Worm (Caenorhabditis elegans) whole organism, early embryonic: ENCODE measurements around the gene chil-8.

ENCODE experiments used
- F13C5.2 ChIP-seq: sonication (generic microtip); optimal IDR thresholded peaks from 2 replicates; lab custom pipeline; 2017; ENCODE audit warnings: mild to moderate bottlenecking, missing genetic modification characterization, inconsistent platforms, missing compliant biosample characterization
- ama-1 ChIP-seq: fragments of 150-350 bp; optimal IDR thresholded peaks from 2 replicates; lab custom pipeline; 2014
- flt-1 ChIP-seq: fragments of 200-800 bp; sonication (Bioruptor generic); IDR thresholded peaks from 2 replicates; pipeline ENCODE4 v1.3.6; 2022; ENCODE audit warnings: missing genetic modification characterization, missing compliant biosample characterization
- hmg-4 ChIP-seq: fragments of 200-800 bp; sonication (Bioruptor generic); optimal IDR thresholded peaks from 2 replicates; lab custom pipeline; 2018; ENCODE audit warnings: mild to moderate bottlenecking, missing genetic modification characterization, missing compliant biosample characterization
- scrt-1 ChIP-seq: fragments of 200-800 bp; sonication (Bioruptor generic); IDR thresholded peaks from 2 replicates; pipeline ENCODE4 v1.3.6; 2022; ENCODE audit warnings: missing genetic modification characterization, missing compliant biosample characterization
- sea-1 ChIP-seq: fragments of 200-800 bp; sonication (Bioruptor generic); conservative IDR thresholded peaks from 2 replicates; pipeline ENCODE4 v1.3.6; 2022; ENCODE audit warnings: missing genetic modification characterization, missing compliant biosample characterization

ce11 chrII:9898744-9899143 is 25.9 kb upstream of the chil-8 start:
- TF ChIP-seq scrt-1 (GFP tag; lab: Robert Waterston, UW), result no peak
- TF ChIP-seq hmg-4 (GFP tag; lab: Kevin White, UChicago), result no peak
- no peak for TF ChIP-seq ama-1 (lab: Kevin White, UChicago)
- no peak for TF ChIP-seq F13C5.2 (tag; lab: Kevin White, UChicago)
- TF ChIP-seq sea-1 (GFP tag; lab: Robert Waterston, UW), result no peak
- no peak for TF ChIP-seq flt-1
